Worm (Caenorhabditis elegans) whole organism, early embryonic: Measurements from ENCODE around the gene W01G7.4.

ENCODE experiments used
- B0310.2 ChIP-seq: sonication (generic microtip); optimal IDR thresholded peaks from 2 replicates; lab custom pipeline; 2016; ENCODE audit warnings: mild to moderate bottlenecking, missing genetic modification characterization, missing compliant biosample characterization
- F13C5.2 ChIP-seq: sonication (generic microtip); optimal IDR thresholded peaks from 2 replicates; lab custom pipeline; 2017; ENCODE audit warnings: mild to moderate bottlenecking, missing genetic modification characterization, inconsistent platforms, missing compliant biosample characterization
- aly-1 ChIP-seq: sonication (generic microtip); optimal IDR thresholded peaks from 2 replicates; lab custom pipeline; 2016; ENCODE audit warnings: missing genetic modification characterization, missing compliant biosample characterization
- ama-1 ChIP-seq: fragments of 150-350 bp; optimal IDR thresholded peaks from 2 replicates; lab custom pipeline; 2014
- ceh-13 ChIP-seq: fragments of 200-800 bp; sonication (Bioruptor generic); optimal IDR thresholded peaks from 2 replicates; lab custom pipeline; 2018; ENCODE audit warnings: mild to moderate bottlenecking, missing genetic modification characterization, missing compliant biosample characterization
- ceh-36 ChIP-seq: sonication (generic microtip); optimal IDR thresholded peaks from 2 replicates; lab custom pipeline; 2016; ENCODE audit warnings: missing genetic modification characterization, inconsistent platforms, missing compliant biosample characterization
- ets-7 ChIP-seq: sonication (generic microtip); optimal IDR thresholded peaks from 2 replicates; lab custom pipeline; 2016; ENCODE audit warnings: missing genotype, missing genetic modification characterization, missing compliant biosample characterization
- flt-1 ChIP-seq: fragments of 200-800 bp; sonication (Bioruptor generic); IDR thresholded peaks from 2 replicates; pipeline ENCODE4 v1.3.6; 2022; ENCODE audit warnings: missing genetic modification characterization, missing compliant biosample characterization
- hmbx-1 ChIP-seq: sonication (generic microtip); optimal IDR thresholded peaks from 2 replicates; lab custom pipeline; 2016; ENCODE audit warnings: mild to moderate bottlenecking, missing genetic modification characterization, missing compliant biosample characterization
- hmg-4 ChIP-seq: fragments of 200-800 bp; sonication (Bioruptor generic); optimal IDR thresholded peaks from 2 replicates; lab custom pipeline; 2018; ENCODE audit warnings: mild to moderate bottlenecking, missing genetic modification characterization, missing compliant biosample characterization
- hnd-1 ChIP-seq: sonication (generic microtip); optimal IDR thresholded peaks from 2 replicates; lab custom pipeline; 2016; ENCODE audit warnings: missing genetic modification characterization, missing compliant biosample characterization
- pes-1 ChIP-seq: fragments of 200-800 bp; sonication (Bioruptor generic); IDR thresholded peaks from 2 replicates; pipeline ENCODE4 v1.3.6; 2022; ENCODE audit warnings: missing genetic modification reagents, missing genetic modification characterization, missing compliant biosample characterization
- scrt-1 ChIP-seq: fragments of 200-800 bp; sonication (Bioruptor generic); IDR thresholded peaks from 2 replicates; pipeline ENCODE4 v1.3.6; 2022; ENCODE audit warnings: missing genetic modification characterization, missing compliant biosample characterization
- sea-1 ChIP-seq: fragments of 200-800 bp; sonication (Bioruptor generic); conservative IDR thresholded peaks from 2 replicates; pipeline ENCODE4 v1.3.6; 2022; ENCODE audit warnings: missing genetic modification characterization, missing compliant biosample characterization
- tbx-11 ChIP-seq: fragments of 200-800 bp; sonication (Bioruptor generic); IDR thresholded peaks from 2 replicates; pipeline ENCODE4 v1.3.6; 2022; ENCODE audit warnings: missing genetic modification characterization, missing compliant biosample characterization
- tbx-37 ChIP-seq: fragments of 200-800 bp; sonication (Bioruptor generic); conservative IDR thresholded peaks from 2 replicates; pipeline ENCODE4 v1.3.6; 2022; ENCODE audit warnings: missing genetic modification reagents, missing genetic modification characterization, missing compliant biosample characterization
- tra-4 ChIP-seq: sonication (generic microtip); optimal IDR thresholded peaks from 2 replicates; lab custom pipeline; 2017; ENCODE audit warnings: missing genetic modification characterization, missing compliant biosample characterization

W01G7.4 gene

DNA sequence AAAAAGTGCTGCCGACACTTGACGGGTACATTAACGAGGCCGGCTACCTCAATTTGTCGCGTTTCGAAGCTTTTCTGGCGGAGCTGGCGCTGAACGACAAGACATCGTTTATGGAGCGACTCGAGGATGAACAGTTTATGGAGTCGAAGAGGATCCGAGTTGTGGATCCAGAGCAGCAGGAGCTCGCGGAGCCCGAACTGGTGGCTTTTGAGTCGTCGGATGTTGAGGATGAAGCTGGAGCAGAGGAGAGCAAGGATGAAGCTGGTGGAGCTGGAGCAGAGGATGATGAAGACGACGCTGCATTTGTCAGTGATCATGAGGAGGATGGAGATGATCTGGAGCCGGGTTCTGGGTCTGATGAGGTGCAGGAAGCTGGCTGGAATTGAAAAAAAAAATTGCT, 14.3 kb downstream of the W01G7.4 start:
- TF ChIP-seq sea-1 (GFP tag; lab: Robert Waterston, UW) (no peak), tbx-37 (no peak), tbx-11 (GFP tag; lab: Robert Waterston, UW) (no peak), F13C5.2 (tag; lab: Kevin White, UChicago) (no peak), scrt-1 (GFP tag; lab: Robert Waterston, UW) (no peak), pes-1 (GFP tag; lab: Robert Waterston, UW) (no peak), hmbx-1 (tag; lab: Kevin White, UChicago) (no peak), B0310.2 (no peak), flt-1 (GFP tag; lab: Robert Waterston, UW) (no peak), aly-1 (tag; lab: Kevin White, UChicago) (no peak), ama-1 (lab: Kevin White, UChicago) (no peak), hnd-1 (tag; lab: Kevin White, UChicago) (no peak), ceh-36 (tag; lab: Kevin White, UChicago) (no peak), tra-4 (no peak), ets-7 (tag; lab: Kevin White, UChicago) (no peak), ceh-13 (no peak), hmg-4 (GFP tag; lab: Kevin White, UChicago) (no peak)

DNA sequence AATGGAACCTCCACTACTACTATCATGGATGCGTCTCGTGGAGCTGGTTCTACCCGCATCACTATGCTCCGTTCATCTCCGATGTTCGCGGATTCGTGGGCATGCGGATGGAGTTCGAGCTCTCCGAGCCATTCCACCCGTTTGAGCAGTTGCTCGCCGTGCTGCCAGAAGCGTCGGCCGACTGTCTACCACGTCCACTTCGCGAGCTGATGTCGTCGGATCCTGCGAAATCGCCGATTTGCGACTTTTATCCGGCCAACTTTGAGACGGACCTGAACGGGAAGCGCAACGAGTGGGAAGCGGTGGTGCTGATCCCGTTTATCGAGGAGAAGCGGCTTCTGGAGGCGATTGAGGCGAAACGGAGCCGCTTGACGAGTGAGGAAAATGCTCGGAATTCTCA, 17.3 kb downstream of the W01G7.4 start:
- no peak for TF ChIP-seq tra-4
- no peak for TF ChIP-seq hmg-4 (GFP tag; lab: Kevin White, UChicago)
- TF ChIP-seq pes-1 (GFP tag; lab: Robert Waterston, UW): no peak
- TF ChIP-seq hnd-1 (tag; lab: Kevin White, UChicago): no peak
- no peak for TF ChIP-seq scrt-1 (GFP tag; lab: Robert Waterston, UW)
- TF ChIP-seq ceh-13: no peak
- no peak for TF ChIP-seq F13C5.2 (tag; lab: Kevin White, UChicago)
- no peak for TF ChIP-seq aly-1 (tag; lab: Kevin White, UChicago)
- no peak for TF ChIP-seq ets-7 (tag; lab: Kevin White, UChicago)
- no peak for TF ChIP-seq ceh-36 (tag; lab: Kevin White, UChicago)
- no peak for TF ChIP-seq tbx-11 (GFP tag; lab: Robert Waterston, UW)
- no peak for TF ChIP-seq hmbx-1 (tag; lab: Kevin White, UChicago)
- no peak for TF ChIP-seq tbx-37
- no peak for TF ChIP-seq sea-1 (GFP tag; lab: Robert Waterston, UW)
- TF ChIP-seq ama-1 (lab: Kevin White, UChicago): no peak
- TF ChIP-seq B0310.2: no peak
- no peak for TF ChIP-seq flt-1 (GFP tag; lab: Robert Waterston, UW)

DNA sequence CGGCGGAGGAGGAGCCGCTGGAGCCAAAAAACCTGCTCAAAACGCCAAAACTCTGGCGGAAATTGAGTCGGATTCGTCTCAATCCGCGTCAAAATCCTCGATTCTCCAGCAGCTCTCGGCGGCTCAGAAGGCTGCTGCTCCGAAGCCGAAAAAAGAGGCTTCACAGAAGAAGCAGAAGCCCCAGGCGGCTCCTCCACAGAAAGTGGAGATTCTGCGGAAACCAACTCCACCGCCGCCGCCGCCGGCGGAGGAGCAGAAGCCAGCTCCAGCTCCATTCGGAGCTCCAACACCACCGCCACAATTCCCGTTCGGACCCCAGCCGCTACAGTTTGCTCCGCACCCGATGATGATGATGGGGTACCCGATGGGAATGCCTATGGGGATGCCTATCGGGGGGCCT, 26.4 kb downstream of the W01G7.4 start:
- TF ChIP-seq flt-1 (GFP tag; lab: Robert Waterston, UW) (no peak), ceh-36 (tag; lab: Kevin White, UChicago) (no peak), ama-1 (lab: Kevin White, UChicago) (no peak), hnd-1 (tag; lab: Kevin White, UChicago) (no peak), pes-1 (GFP tag; lab: Robert Waterston, UW) (no peak), scrt-1 (GFP tag; lab: Robert Waterston, UW) (no peak), B0310.2 (no peak), tra-4 (no peak), ets-7 (tag; lab: Kevin White, UChicago) (no peak), ceh-13 (no peak), aly-1 (tag; lab: Kevin White, UChicago) (no peak), tbx-11 (GFP tag; lab: Robert Waterston, UW) (no peak), hmbx-1 (tag; lab: Kevin White, UChicago) (no peak), tbx-37 (no peak)

DNA sequence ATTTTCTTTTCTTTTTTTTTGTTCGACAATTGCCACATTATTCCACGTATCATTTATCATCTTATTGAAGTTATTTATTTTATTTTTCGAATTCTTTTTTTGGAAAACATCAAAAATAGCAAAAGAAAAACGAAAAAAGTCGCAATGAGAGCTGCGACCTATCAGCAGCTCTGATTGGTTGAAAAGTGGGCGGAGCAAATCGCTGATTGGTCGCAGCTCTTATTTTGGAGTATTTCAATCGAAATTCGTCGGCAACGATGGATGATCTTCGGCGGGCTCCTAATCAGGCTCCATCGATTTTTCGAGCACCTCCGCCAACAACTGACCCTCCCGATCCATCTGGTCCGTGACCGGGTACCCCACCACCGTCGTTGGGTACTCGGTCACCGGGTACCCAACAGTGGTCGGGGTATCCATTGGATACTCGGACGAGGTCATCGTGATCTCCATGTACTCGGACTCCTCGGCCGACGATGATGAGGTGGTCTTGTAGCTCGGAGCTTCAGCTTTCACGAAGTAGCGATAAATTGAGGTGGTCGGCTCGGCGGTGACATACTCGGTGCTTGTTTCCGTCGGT, 29.3 kb downstream of the W01G7.4 start:
- no peak for TF ChIP-seq scrt-1 (GFP tag; lab: Robert Waterston, UW)
- no peak for TF ChIP-seq flt-1 (GFP tag; lab: Robert Waterston, UW)
- TF ChIP-seq hmg-4 (GFP tag; lab: Kevin White, UChicago): no peak
- no peak for TF ChIP-seq ets-7 (tag; lab: Kevin White, UChicago)
- TF ChIP-seq aly-1 (tag; lab: Kevin White, UChicago): no peak
- TF ChIP-seq sea-1 (GFP tag; lab: Robert Waterston, UW): no peak
- no peak for TF ChIP-seq pes-1 (GFP tag; lab: Robert Waterston, UW)
- no peak for TF ChIP-seq tbx-11 (GFP tag; lab: Robert Waterston, UW)

DNA sequence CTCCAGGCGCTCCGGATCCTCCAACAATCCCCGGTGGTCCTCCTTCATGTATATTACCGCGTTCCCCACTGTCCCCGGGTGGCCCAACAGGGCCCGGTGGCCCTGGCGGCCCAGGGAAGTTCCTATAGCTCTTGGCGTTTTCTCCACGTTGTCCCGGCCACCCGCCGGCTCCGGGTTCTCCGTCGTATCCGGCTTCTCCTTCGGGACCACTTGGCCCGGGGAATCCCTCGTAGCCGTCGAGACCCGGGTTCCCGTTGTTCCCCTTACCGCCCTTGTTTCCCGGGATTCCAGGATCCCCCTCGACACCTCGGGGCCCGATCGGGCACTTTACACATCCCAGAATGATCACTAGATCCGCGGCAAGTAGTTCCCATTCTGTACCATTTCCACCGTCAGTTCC, 30.6 kb downstream of the W01G7.4 start:
- no peak for TF ChIP-seq ceh-36 (tag; lab: Kevin White, UChicago)
- TF ChIP-seq pes-1 (GFP tag; lab: Robert Waterston, UW): no peak
- TF ChIP-seq B0310.2: no peak
- TF ChIP-seq F13C5.2 (tag; lab: Kevin White, UChicago): no peak
- no peak for TF ChIP-seq ets-7 (tag; lab: Kevin White, UChicago)
- TF ChIP-seq flt-1 (GFP tag; lab: Robert Waterston, UW): no peak
- no peak for TF ChIP-seq sea-1 (GFP tag; lab: Robert Waterston, UW)
- TF ChIP-seq tbx-11 (GFP tag; lab: Robert Waterston, UW): no peak
- no peak for TF ChIP-seq ama-1 (lab: Kevin White, UChicago)
- TF ChIP-seq scrt-1 (GFP tag; lab: Robert Waterston, UW): no peak

DNA sequence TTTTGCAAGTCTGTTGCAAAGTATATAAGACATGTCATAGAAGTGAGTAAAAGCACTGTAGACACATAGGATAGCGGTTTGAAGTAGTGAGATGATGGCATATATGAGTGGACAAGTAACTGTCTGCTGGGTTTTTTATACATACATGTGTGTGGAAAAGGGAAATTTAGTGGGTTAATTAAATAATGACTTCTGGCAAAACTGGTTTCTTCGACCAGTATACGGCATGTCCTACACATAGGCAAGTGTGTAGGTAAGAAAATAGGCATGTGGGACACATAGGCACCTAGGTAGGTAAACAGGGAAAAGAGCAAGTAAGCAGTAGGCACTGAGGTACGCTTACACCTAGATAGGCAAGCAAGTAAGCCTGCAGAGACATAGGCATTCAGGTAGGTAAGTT, 34.1 kb downstream of the W01G7.4 start, which contains the start of gene col-87:
Gene col-87, minus strand, starts transcription at position 101 of the 400 bp plus-strand sequence.
- TF ChIP-seq hmg-4 (GFP tag; lab: Kevin White, UChicago) (no peak), ets-7 (tag; lab: Kevin White, UChicago) (no peak), F13C5.2 (tag; lab: Kevin White, UChicago) (no peak), ceh-13 (no peak), aly-1 (tag; lab: Kevin White, UChicago) (no peak), tbx-37 (no peak), ceh-36 (tag; lab: Kevin White, UChicago) (no peak), hnd-1 (tag; lab: Kevin White, UChicago) (no peak), ama-1 (lab: Kevin White, UChicago) (no peak), tra-4 (no peak)

DNA sequence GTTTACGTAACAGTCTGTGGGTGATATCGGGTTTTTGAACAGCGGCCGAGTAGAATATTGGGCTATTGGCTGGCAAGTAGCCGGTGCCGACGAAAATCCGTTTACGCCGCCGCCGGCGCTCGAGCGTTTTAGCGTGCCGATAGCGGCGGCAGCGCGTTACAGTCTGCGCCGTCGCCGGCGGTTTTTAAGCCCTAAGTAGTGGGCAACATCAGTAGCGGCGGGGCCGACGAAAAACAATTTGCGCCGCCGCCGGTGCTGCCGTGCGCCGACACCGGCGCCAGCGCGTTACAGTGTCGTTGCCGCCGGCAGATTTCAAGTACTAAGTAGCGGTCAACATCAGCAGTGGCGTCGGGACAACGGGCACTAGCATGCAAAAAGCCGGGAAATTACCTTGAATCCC, 35.3 kb downstream of the W01G7.4 start:
- TF ChIP-seq pes-1 (GFP tag; lab: Robert Waterston, UW) (0 out of 2 replicates have a peak, but pooled peaks have one; percentile 21), sea-1 (GFP tag; lab: Robert Waterston, UW) (no peak)
